Worm (Caenorhabditis elegans) whole organism, L3 larva: ENCODE data around the gene lron-5.
A peak's percentile ranks its signal among the peaks of the same experiment; 100 is the strongest.

Source experiments
- R02D3.7 ChIP-seq: fragments of 150-350 bp; optimal IDR thresholded peaks from 2 replicates; lab custom pipeline; 2014; ENCODE audit warnings: missing biosample characterization, missing genetic modification characterization
- ZK546.5 ChIP-seq: sonication (generic microtip); optimal IDR thresholded peaks from 2 replicates; lab custom pipeline; 2017; ENCODE audit warnings: missing biosample characterization, missing genetic modification characterization
- ama-1 ChIP-seq: fragments of 150-350 bp; optimal IDR thresholded peaks from 2 replicates; lab custom pipeline; 2018
- ceh-16 ChIP-seq: sonication (generic microtip); optimal IDR thresholded peaks from 2 replicates; lab custom pipeline; 2017; ENCODE audit warnings: missing biosample characterization, missing genetic modification characterization
- ceh-82 ChIP-seq: fragments of 150-350 bp; optimal IDR thresholded peaks from 2 replicates; lab custom pipeline; 2014; ENCODE audit warnings: missing biosample characterization, missing genetic modification characterization
- daf-12 ChIP-seq: fragments of 150-350 bp; optimal IDR thresholded peaks from 2 replicates; lab custom pipeline; 2014; ENCODE audit warnings: missing biosample characterization, missing genetic modification reagents, missing genetic modification characterization
- egl-27 ChIP-seq: sonication (generic microtip); optimal IDR thresholded peaks from 4 replicates; lab custom pipeline; 2017; ENCODE audit warnings: missing biosample characterization, missing genetic modification reagents, missing genetic modification characterization
- elt-1 ChIP-seq: fragments of 150-350 bp; optimal IDR thresholded peaks from 2 replicates; lab custom pipeline; 2014; ENCODE audit warnings: missing biosample characterization, missing genetic modification characterization
- elt-3 ChIP-seq, 3 experiments: fragments of 150-350 bp in 1 of 3; sonication (generic microtip) in 2 of 3; optimal IDR thresholded peaks; 2 replicates in 2 of 3; 4 replicates in 1 of 3; lab custom pipeline; 2014 to 2017; ENCODE audit warnings: missing biosample characterization in 3 of 3, missing genetic modification characterization in 3 of 3
- fkh-10 ChIP-seq: sonication (generic microtip); optimal IDR thresholded peaks from 2 replicates; lab custom pipeline; 2017; ENCODE audit warnings: missing biosample characterization, missing genetic modification reagents, missing genetic modification characterization
- fos-1 ChIP-seq: fragments of 150-350 bp; optimal IDR thresholded peaks from 2 replicates; lab custom pipeline; 2014; ENCODE audit warnings: missing biosample characterization, missing genetic modification characterization
- lin-15B ChIP-seq: fragments of 150-350 bp; optimal IDR thresholded peaks from 2 replicates; lab custom pipeline; 2014; ENCODE audit warnings: missing biosample characterization, missing genetic modification characterization
- lin-39 ChIP-seq: fragments of 150-350 bp; optimal IDR thresholded peaks from 2 replicates; lab custom pipeline; 2018; ENCODE audit warnings: missing biosample characterization, missing genetic modification reagents, missing genetic modification characterization
- lsy-12 ChIP-seq: sonication (generic microtip); optimal IDR thresholded peaks from 2 replicates; lab custom pipeline; 2016; ENCODE audit warnings: mild to moderate bottlenecking, missing genetic modification characterization, missing compliant biosample characterization
- mdl-1 ChIP-seq: fragments of 150-350 bp; optimal IDR thresholded peaks from 2 replicates; lab custom pipeline; 2014; ENCODE audit warnings: missing biosample characterization, missing genetic modification characterization
- nfya-1 ChIP-seq: sonication (generic microtip); optimal IDR thresholded peaks from 2 replicates; lab custom pipeline; 2017; ENCODE audit warnings: missing genetic modification characterization, mild to moderate bottlenecking, missing compliant biosample characterization, antibody characterized with exemption, moderate library complexity; ENCODE audit not compliant: insufficient read depth
- nhr-11 ChIP-seq: fragments of 150-350 bp; optimal IDR thresholded peaks from 2 replicates; lab custom pipeline; 2014; ENCODE audit warnings: missing biosample characterization, missing genetic modification characterization
- nhr-12 ChIP-seq: fragments of 150-350 bp; optimal IDR thresholded peaks from 2 replicates; lab custom pipeline; 2014; ENCODE audit warnings: missing biosample characterization, missing genetic modification characterization
- nhr-23 ChIP-seq: fragments of 150-350 bp; optimal IDR thresholded peaks from 2 replicates; lab custom pipeline; 2014; ENCODE audit warnings: missing biosample characterization, missing genetic modification reagents, missing genetic modification characterization
- nhr-237 ChIP-seq: fragments of 150-350 bp; optimal IDR thresholded peaks from 2 replicates; lab custom pipeline; 2014; ENCODE audit warnings: missing biosample characterization, missing genetic modification characterization
- nhr-25 ChIP-seq: sonication (generic microtip); optimal IDR thresholded peaks from 2 replicates; lab custom pipeline; 2017; ENCODE audit warnings: missing biosample characterization, missing genetic modification characterization
- nhr-76 ChIP-seq: fragments of 150-350 bp; sonication (generic microtip); optimal IDR thresholded peaks from 5 replicates; lab custom pipeline; 2014; ENCODE audit warnings: missing biosample characterization, missing genetic modification characterization
- nhr-77 ChIP-seq: fragments of 150-350 bp; optimal IDR thresholded peaks from 2 replicates; lab custom pipeline; 2014; ENCODE audit warnings: missing biosample characterization, missing genetic modification characterization
- pha-4 ChIP-seq: fragments of 150-350 bp; optimal IDR thresholded peaks from 2 replicates; lab custom pipeline; 2014; ENCODE audit warnings: missing biosample characterization, missing genetic modification reagents, missing genetic modification characterization
- pqm-1 ChIP-seq: fragments of 150-350 bp; optimal IDR thresholded peaks from 2 replicates; lab custom pipeline; 2017; ENCODE audit warnings: missing biosample characterization, missing genetic modification characterization, inconsistent platforms
- sea-2 ChIP-seq: fragments of 150-350 bp; sonication (generic microtip); optimal IDR thresholded peaks from 4 replicates; lab custom pipeline; 2014; ENCODE audit warnings: missing biosample characterization, missing genetic modification reagents, missing genetic modification characterization
- skn-1 ChIP-seq: fragments of 150-350 bp; optimal IDR thresholded peaks from 2 replicates; lab custom pipeline; 2014; ENCODE audit warnings: missing biosample characterization, missing genetic modification characterization
- tbx-2 ChIP-seq: sonication (generic microtip); optimal IDR thresholded peaks from 2 replicates; lab custom pipeline; 2016; ENCODE audit warnings: mild to moderate bottlenecking, missing genetic modification characterization, missing compliant biosample characterization
- unc-39 ChIP-seq: sonication (generic microtip); optimal IDR thresholded peaks from 4 replicates; lab custom pipeline; 2017; ENCODE audit warnings: missing biosample characterization, missing genetic modification characterization
- unc-62 ChIP-seq: fragments of 150-350 bp; sonication (generic microtip); optimal IDR thresholded peaks from 4 replicates; lab custom pipeline; 2014; ENCODE audit warnings: missing biosample characterization, missing genetic modification reagents, missing genetic modification characterization
- zag-1 ChIP-seq: fragments of 150-350 bp; optimal IDR thresholded peaks from 2 replicates; lab custom pipeline; 2014; ENCODE audit warnings: missing biosample characterization, missing genetic modification characterization
- ztf-11 ChIP-seq: fragments of 150-350 bp; optimal IDR thresholded peaks from 2 replicates; lab custom pipeline; 2014; ENCODE audit warnings: missing biosample characterization, missing genetic modification characterization
- ztf-4 ChIP-seq: fragments of 150-350 bp; optimal IDR thresholded peaks from 2 replicates; lab custom pipeline; 2014; ENCODE audit warnings: missing biosample characterization, missing genetic modification characterization

Gene lron-5

ce11 chrIII:4594324-4594723, 28.5 kb upstream of the lron-5 start, which contains the start of gene apc-11:
apc-11 (minus strand) TSS chrIII:4594424.
- TF ChIP-seq lsy-12 (tag; lab: Kevin White, UChicago) = no peak
- no peak for TF ChIP-seq nhr-76 (tag; lab: Kevin White, UChicago)
- no peak for TF ChIP-seq nhr-237
- TF ChIP-seq nfya-1 (tag; lab: Kevin White, UChicago) = no peak
- no peak for TF ChIP-seq nhr-23 (tag; lab: Kevin White, UChicago)
- TF ChIP-seq sea-2 = no peak
- TF ChIP-seq unc-62 (GFP tag; lab: Kevin White, UChicago) = no peak
- TF ChIP-seq tbx-2 = no peak
- no peak for TF ChIP-seq daf-12 (tag; lab: Kevin White, UChicago)
- TF ChIP-seq lin-15B = no peak
- TF ChIP-seq ceh-82 = no peak
- no peak for TF ChIP-seq ztf-4
- no peak for TF ChIP-seq R02D3.7 (tag; lab: Kevin White, UChicago)
- TF ChIP-seq mdl-1 (tag; lab: Kevin White, UChicago) = no peak
- TF ChIP-seq ZK546.5 (tag; lab: Kevin White, UChicago) = no peak

- TF ChIP-seq sea-2 (no peak), elt-3 (tag; optimal IDR thresholded peaks at IDR 0.05; lab: Kevin White, UChicago) (no peak), ZK546.5 (tag; lab: Kevin White, UChicago) (no peak)
Observed at ce11 chrIII:4594762-4595523, 27.9 kb upstream of the lron-5 start.

- TF ChIP-seq ama-1 (lab: Kevin White, UChicago) (no peak), nhr-12 (tag; lab: Kevin White, UChicago) (no peak), fos-1 (tag; lab: Kevin White, UChicago) (no peak), nhr-11 (tag; lab: Kevin White, UChicago) (no peak), daf-12 (tag; lab: Kevin White, UChicago) (no peak), elt-1 (tag; lab: Kevin White, UChicago) (no peak), ztf-11 (tag; lab: Kevin White, UChicago) (no peak), pha-4 (tag; lab: Kevin White, UChicago) (no peak), nhr-237 (no peak), nhr-25 (no peak), egl-27 (tag; lab: Kevin White, UChicago) (no peak), fkh-10 (GFP tag; lab: Kevin White, UChicago) (no peak)
Observed at ce11 chrIII:4595771-4596227, 27.0 kb upstream of the lron-5 start, which contains the start of gene asb-1. asb-1 (minus strand) TSS chrIII:4595821.

- no peak for TF ChIP-seq unc-62 (GFP tag; lab: Kevin White, UChicago)
- peak; percentile 5 for TF ChIP-seq nhr-25
- TF ChIP-seq fkh-10 (GFP tag; lab: Kevin White, UChicago) = no peak
- TF ChIP-seq nhr-23 (tag; lab: Kevin White, UChicago) = peak; percentile 0
- TF ChIP-seq unc-39 = no peak
- no peak for TF ChIP-seq lin-39
- peak in 1 of 3 experiments; percentile 34 for TF ChIP-seq elt-3 (tag; optimal IDR thresholded peaks at IDR 0.05; lab: Kevin White, UChicago)
- TF ChIP-seq R02D3.7 (tag; lab: Kevin White, UChicago) = no peak
- no peak for TF ChIP-seq ceh-16 (tag; lab: Kevin White, UChicago)
- no peak for TF ChIP-seq nhr-77 (tag; lab: Kevin White, UChicago)
- no peak for TF ChIP-seq zag-1 (tag; lab: Kevin White, UChicago)
Observed at ce11 chrIII:4600139-4600762, 22.6 kb upstream of the lron-5 start, which contains the start of gene mab-21. mab-21 (plus strand) TSS chrIII:4600753.

- TF ChIP-seq nhr-76 (tag; lab: Kevin White, UChicago) (no peak), nhr-23 (tag; lab: Kevin White, UChicago) (no peak), unc-39 (no peak), skn-1 (tag; lab: Kevin White, UChicago) (no peak), unc-62 (GFP tag; lab: Kevin White, UChicago) (no peak), pqm-1 (tag; lab: Kevin White, UChicago) (no peak), daf-12 (tag; lab: Kevin White, UChicago) (no peak), sea-2 (no peak), ztf-11 (tag; lab: Kevin White, UChicago) (no peak)
- TF ChIP-seq, all 47 proteins: peak for 0
Observed at ce11 chrIII:4601286-4601685, 21.5 kb upstream of the lron-5 start.
